Worm (Caenorhabditis elegans) whole organism, L3 larva: ENCODE measurements around the gene sre-13.

Experiments
- R02D3.7 ChIP-seq: fragments of 150-350 bp; optimal IDR thresholded peaks from 2 replicates; lab custom pipeline; 2014; ENCODE audit warnings: missing biosample characterization, missing genetic modification characterization
- ZK546.5 ChIP-seq: sonication (generic microtip); optimal IDR thresholded peaks from 2 replicates; lab custom pipeline; 2017; ENCODE audit warnings: missing biosample characterization, missing genetic modification characterization
- aly-2 ChIP-seq: fragments of 150-350 bp; optimal IDR thresholded peaks from 2 replicates; lab custom pipeline; 2014; ENCODE audit warnings: missing biosample characterization, missing genetic modification characterization
- ama-1 ChIP-seq: fragments of 150-350 bp; optimal IDR thresholded peaks from 2 replicates; lab custom pipeline; 2018
- ceh-28 ChIP-seq: fragments of 150-350 bp; optimal IDR thresholded peaks from 2 replicates; lab custom pipeline; 2014; ENCODE audit warnings: missing biosample characterization, missing genetic modification reagents, missing genetic modification characterization
- ceh-82 ChIP-seq: fragments of 150-350 bp; optimal IDR thresholded peaks from 2 replicates; lab custom pipeline; 2014; ENCODE audit warnings: missing biosample characterization, missing genetic modification characterization
- egl-27 ChIP-seq: sonication (generic microtip); optimal IDR thresholded peaks from 4 replicates; lab custom pipeline; 2017; ENCODE audit warnings: missing biosample characterization, missing genetic modification reagents, missing genetic modification characterization
- egl-5 ChIP-seq: fragments of 150-350 bp; optimal IDR thresholded peaks from 2 replicates; lab custom pipeline; 2017; ENCODE audit warnings: missing biosample characterization, missing genetic modification reagents, missing genetic modification characterization, inconsistent platforms
- elt-1 ChIP-seq: fragments of 150-350 bp; optimal IDR thresholded peaks from 2 replicates; lab custom pipeline; 2014; ENCODE audit warnings: missing biosample characterization, missing genetic modification characterization
- elt-2 ChIP-seq: sonication (generic microtip); optimal IDR thresholded peaks from 2 replicates; lab custom pipeline; 2016; ENCODE audit warnings: missing genetic modification reagents, mild to moderate bottlenecking, missing genetic modification characterization, missing compliant biosample characterization
- elt-3 ChIP-seq, 3 experiments: fragments of 150-350 bp in 1 of 3; sonication (generic microtip) in 2 of 3; optimal IDR thresholded peaks; 2 replicates in 2 of 3; 4 replicates in 1 of 3; lab custom pipeline; 2014 to 2017; ENCODE audit warnings: missing biosample characterization in 3 of 3, missing genetic modification characterization in 3 of 3
- eor-1 ChIP-seq, 2 experiments: fragments of 150-350 bp; optimal IDR thresholded peaks; 2 replicates each; lab custom pipeline; 2014 to 2018; ENCODE audit warnings: missing biosample characterization in 2 of 2, missing genetic modification characterization in 2 of 2
- fkh-10 ChIP-seq: sonication (generic microtip); optimal IDR thresholded peaks from 2 replicates; lab custom pipeline; 2017; ENCODE audit warnings: missing biosample characterization, missing genetic modification reagents, missing genetic modification characterization
- fos-1 ChIP-seq: fragments of 150-350 bp; optimal IDR thresholded peaks from 2 replicates; lab custom pipeline; 2014; ENCODE audit warnings: missing biosample characterization, missing genetic modification characterization
- jun-1 ChIP-seq: fragments of 150-350 bp; optimal IDR thresholded peaks from 2 replicates; lab custom pipeline; 2014; ENCODE audit warnings: missing biosample characterization, missing genetic modification reagents, missing genetic modification characterization
- lin-15B ChIP-seq: fragments of 150-350 bp; optimal IDR thresholded peaks from 2 replicates; lab custom pipeline; 2014; ENCODE audit warnings: missing biosample characterization, missing genetic modification characterization
- lin-39 ChIP-seq: fragments of 150-350 bp; optimal IDR thresholded peaks from 2 replicates; lab custom pipeline; 2018; ENCODE audit warnings: missing biosample characterization, missing genetic modification reagents, missing genetic modification characterization
- lsy-12 ChIP-seq: sonication (generic microtip); optimal IDR thresholded peaks from 2 replicates; lab custom pipeline; 2016; ENCODE audit warnings: mild to moderate bottlenecking, missing genetic modification characterization, missing compliant biosample characterization
- mdl-1 ChIP-seq: fragments of 150-350 bp; optimal IDR thresholded peaks from 2 replicates; lab custom pipeline; 2014; ENCODE audit warnings: missing biosample characterization, missing genetic modification characterization
- nfya-1 ChIP-seq: sonication (generic microtip); optimal IDR thresholded peaks from 2 replicates; lab custom pipeline; 2017; ENCODE audit warnings: missing genetic modification characterization, mild to moderate bottlenecking, missing compliant biosample characterization, antibody characterized with exemption, moderate library complexity; ENCODE audit not compliant: insufficient read depth
- nhr-12 ChIP-seq: fragments of 150-350 bp; optimal IDR thresholded peaks from 2 replicates; lab custom pipeline; 2014; ENCODE audit warnings: missing biosample characterization, missing genetic modification characterization
- nhr-23 ChIP-seq: fragments of 150-350 bp; optimal IDR thresholded peaks from 2 replicates; lab custom pipeline; 2014; ENCODE audit warnings: missing biosample characterization, missing genetic modification reagents, missing genetic modification characterization
- nhr-237 ChIP-seq: fragments of 150-350 bp; optimal IDR thresholded peaks from 2 replicates; lab custom pipeline; 2014; ENCODE audit warnings: missing biosample characterization, missing genetic modification characterization
- nhr-25 ChIP-seq: sonication (generic microtip); optimal IDR thresholded peaks from 2 replicates; lab custom pipeline; 2017; ENCODE audit warnings: missing biosample characterization, missing genetic modification characterization
- nhr-28 ChIP-seq: fragments of 150-350 bp; optimal IDR thresholded peaks from 2 replicates; lab custom pipeline; 2014; ENCODE audit warnings: missing biosample characterization, missing genetic modification characterization
- nhr-43 ChIP-seq: sonication (generic microtip); optimal IDR thresholded peaks from 2 replicates; lab custom pipeline; 2016; ENCODE audit warnings: mild to moderate bottlenecking, missing genetic modification characterization, missing compliant biosample characterization; ENCODE audit not compliant: poor library complexity, severe bottlenecking
- nhr-67 ChIP-seq: fragments of 150-350 bp; optimal IDR thresholded peaks from 2 replicates; lab custom pipeline; 2014; ENCODE audit warnings: missing biosample characterization, missing genetic modification characterization
- nhr-77 ChIP-seq: fragments of 150-350 bp; optimal IDR thresholded peaks from 2 replicates; lab custom pipeline; 2014; ENCODE audit warnings: missing biosample characterization, missing genetic modification characterization
- pha-4 ChIP-seq: fragments of 150-350 bp; optimal IDR thresholded peaks from 2 replicates; lab custom pipeline; 2014; ENCODE audit warnings: missing biosample characterization, missing genetic modification reagents, missing genetic modification characterization
- pqm-1 ChIP-seq: fragments of 150-350 bp; optimal IDR thresholded peaks from 2 replicates; lab custom pipeline; 2017; ENCODE audit warnings: missing biosample characterization, missing genetic modification characterization, inconsistent platforms
- tbx-2 ChIP-seq: sonication (generic microtip); optimal IDR thresholded peaks from 2 replicates; lab custom pipeline; 2016; ENCODE audit warnings: mild to moderate bottlenecking, missing genetic modification characterization, missing compliant biosample characterization
- unc-62 ChIP-seq: fragments of 150-350 bp; sonication (generic microtip); optimal IDR thresholded peaks from 4 replicates; lab custom pipeline; 2014; ENCODE audit warnings: missing biosample characterization, missing genetic modification reagents, missing genetic modification characterization
- zag-1 ChIP-seq: fragments of 150-350 bp; optimal IDR thresholded peaks from 2 replicates; lab custom pipeline; 2014; ENCODE audit warnings: missing biosample characterization, missing genetic modification characterization
- ztf-11 ChIP-seq: fragments of 150-350 bp; optimal IDR thresholded peaks from 2 replicates; lab custom pipeline; 2014; ENCODE audit warnings: missing biosample characterization, missing genetic modification characterization
- ztf-4 ChIP-seq: fragments of 150-350 bp; optimal IDR thresholded peaks from 2 replicates; lab custom pipeline; 2014; ENCODE audit warnings: missing biosample characterization, missing genetic modification characterization

Gene sre-13

DNA sequence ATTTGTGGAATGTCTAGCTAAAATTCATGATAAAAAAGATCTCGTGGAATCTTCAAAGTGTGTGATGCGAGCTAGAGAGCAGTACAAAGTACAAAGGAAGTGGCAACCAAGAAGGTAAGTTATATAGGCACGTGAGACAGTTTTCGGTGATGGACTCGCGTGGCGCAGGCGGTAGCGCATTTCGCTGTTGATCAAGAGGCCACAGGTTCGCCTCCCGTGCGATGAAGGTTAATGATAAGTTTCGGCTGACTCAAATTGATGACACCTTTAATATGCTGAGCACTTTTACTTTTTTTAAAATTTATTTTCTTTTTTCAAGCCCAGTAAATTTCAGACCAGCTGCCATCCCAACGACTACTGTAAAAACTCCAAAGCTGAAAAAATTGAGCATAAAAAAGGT is 19.7 kb downstream of the sre-13 start:
- TF ChIP-seq nhr-43 (tag; lab: Kevin White, UChicago) (peak; percentile 11), nhr-77 (tag; lab: Kevin White, UChicago) (peak; percentile 10), ama-1 (lab: Kevin White, UChicago) (peak; percentile 30), lin-15B (no peak), lsy-12 (peak; percentile 48), nfya-1 (peak; percentile 4), nhr-25 (peak; percentile 19), nhr-67 (tag; lab: Kevin White, UChicago) (no peak), ceh-82 (no peak)

DNA sequence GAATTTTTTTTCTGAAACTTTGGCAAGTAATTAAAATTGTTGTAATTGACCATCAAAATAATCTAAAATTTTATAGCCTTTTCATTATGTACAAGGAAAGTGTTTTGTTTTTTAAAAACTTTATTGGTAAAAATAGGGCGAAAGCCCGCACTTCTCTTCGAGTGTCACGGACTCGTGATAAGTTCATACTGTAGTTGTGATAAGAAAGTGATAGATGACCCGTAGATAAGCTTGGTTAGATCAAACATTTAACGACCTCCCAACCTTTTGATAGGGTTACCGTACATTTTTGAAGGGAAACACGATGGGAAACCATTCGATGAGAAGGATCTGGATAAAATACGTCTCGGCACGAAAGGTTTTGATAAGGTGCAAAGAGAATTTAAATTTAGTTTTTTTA is 20.2 kb downstream of the sre-13 start:
- TF ChIP-seq lin-39 (tag; lab: Kevin White, UChicago): no peak
- TF ChIP-seq fkh-10: no peak
- no peak for TF ChIP-seq ztf-11 (tag; lab: Kevin White, UChicago)
- TF ChIP-seq unc-62 (GFP tag; lab: Kevin White, UChicago): no peak
- TF ChIP-seq nhr-43 (tag; lab: Kevin White, UChicago): peak; percentile 21
- TF ChIP-seq nhr-77 (tag; lab: Kevin White, UChicago): no peak
- TF ChIP-seq nhr-25: no peak
- no peak for TF ChIP-seq tbx-2 (tag; lab: Kevin White, UChicago)
- no peak for TF ChIP-seq nhr-237 (tag; lab: Kevin White, UChicago)
- no peak for TF ChIP-seq pqm-1 (tag; lab: Kevin White, UChicago)
- TF ChIP-seq fos-1: no peak
- peak; percentile 57 for TF ChIP-seq nhr-23 (tag; lab: Kevin White, UChicago)
- TF ChIP-seq nhr-12: no peak
- TF ChIP-seq egl-5: no peak
- TF ChIP-seq aly-2 (tag; lab: Kevin White, UChicago): no peak
- TF ChIP-seq mdl-1 (tag; lab: Kevin White, UChicago): no peak
- no peak for TF ChIP-seq zag-1 (tag; lab: Kevin White, UChicago)
- TF ChIP-seq nhr-28: no peak
- TF ChIP-seq egl-27 (tag; lab: Kevin White, UChicago): no peak
- TF ChIP-seq lsy-12: no peak
- TF ChIP-seq ZK546.5: no peak
- TF ChIP-seq ama-1 (lab: Kevin White, UChicago): no peak
- no peak for TF ChIP-seq nfya-1
- TF ChIP-seq elt-3 (tag; optimal IDR thresholded peaks at IDR 0.05; lab: Kevin White, UChicago): peak in 1 of 3 experiments; percentile 64
- TF ChIP-seq lin-15B: no peak
- no peak for TF ChIP-seq pha-4 (tag; lab: Kevin White, UChicago)
- TF ChIP-seq nhr-67 (tag; lab: Kevin White, UChicago): no peak
- no peak for TF ChIP-seq jun-1
- peak; percentile 28 for TF ChIP-seq elt-2 (tag; lab: Kevin White, UChicago)
- TF ChIP-seq ceh-28 (tag; lab: Kevin White, UChicago): no peak

DNA sequence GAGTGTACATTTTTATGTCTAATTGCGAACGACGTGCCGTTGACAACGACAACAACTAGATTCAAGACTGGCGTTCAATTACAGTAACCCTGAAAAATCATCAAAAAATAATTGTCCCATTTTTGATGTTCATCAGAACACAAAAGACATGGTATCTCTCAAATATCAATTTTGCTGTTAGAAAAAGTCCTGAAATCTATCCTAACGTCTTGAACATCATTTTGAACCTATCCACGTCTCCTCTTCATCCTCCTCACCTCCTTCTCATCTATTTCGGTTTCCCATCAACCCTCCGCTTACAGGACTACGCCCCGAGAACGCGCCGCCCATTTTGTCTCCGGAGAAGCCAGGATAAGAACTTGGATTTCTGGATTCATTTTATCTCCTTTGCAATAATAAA is 20.9 kb downstream of the sre-13 start, which contains the start of gene mltn-9:
TSS of gene mltn-9 (plus strand) at position 301 of the 400 bp plus-strand sequence.
- no peak for TF ChIP-seq unc-62 (GFP tag; lab: Kevin White, UChicago)
- no peak for TF ChIP-seq ceh-28 (tag; lab: Kevin White, UChicago)
- no peak for TF ChIP-seq eor-1 (tag; optimal IDR thresholded peaks at IDR 0.05; lab: Kevin White, UChicago)
- TF ChIP-seq, all 47 proteins: peak for 0

DNA sequence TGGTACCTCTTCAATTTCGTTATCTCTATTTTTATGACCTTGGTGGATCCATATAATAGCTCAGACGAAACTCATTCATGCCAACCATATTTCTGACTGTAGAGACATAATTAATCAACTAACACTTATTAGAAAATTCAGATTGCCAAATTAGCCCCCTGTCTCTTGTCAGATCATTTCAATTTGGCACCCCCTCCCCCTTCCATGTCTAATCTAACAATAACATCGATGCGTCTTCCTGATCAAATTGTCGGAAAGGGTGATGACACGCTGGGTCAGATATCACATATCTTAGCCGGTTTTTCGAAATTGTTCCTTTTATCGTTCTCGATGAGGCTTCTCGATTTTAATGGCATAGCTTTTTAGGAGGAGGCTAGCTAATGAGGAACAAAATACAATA is 25.3 kb downstream of the sre-13 start:
- TF ChIP-seq unc-62 (GFP tag; lab: Kevin White, UChicago): no peak
- TF ChIP-seq ama-1 (lab: Kevin White, UChicago): peak; percentile 45

DNA sequence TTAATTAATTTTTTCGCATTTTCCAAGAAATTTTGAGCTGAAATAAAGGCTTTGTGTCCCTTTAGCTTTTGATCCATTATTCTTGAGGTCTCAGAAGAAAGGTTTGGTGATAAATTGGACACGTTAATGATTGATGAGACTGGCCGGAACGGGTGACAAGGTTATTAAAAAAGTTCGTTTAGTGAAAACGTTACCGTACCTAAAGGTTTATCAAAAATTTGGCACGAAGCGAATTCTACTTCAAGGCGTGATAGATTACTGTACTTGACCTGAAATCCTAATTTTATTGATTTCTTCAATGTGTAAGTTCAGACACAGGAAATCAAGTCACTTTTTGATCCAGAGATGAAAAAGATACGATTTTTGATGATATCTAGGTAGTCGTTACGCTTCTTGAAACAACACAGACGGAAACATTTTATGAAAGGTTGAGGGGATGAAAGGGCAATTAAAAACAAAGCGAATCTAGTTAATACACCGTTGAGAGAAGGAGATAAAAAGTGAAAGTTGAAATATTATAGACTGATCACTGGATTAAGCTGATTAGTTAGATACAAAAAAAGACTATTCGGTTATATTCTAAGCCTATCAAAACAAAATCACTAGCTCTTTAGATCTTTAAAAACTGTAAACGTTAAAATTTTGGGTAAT is 26.0 kb downstream of the sre-13 start:
- TF ChIP-seq R02D3.7 (tag; lab: Kevin White, UChicago): no peak
- peak; percentile 24 for TF ChIP-seq ztf-4
- TF ChIP-seq ama-1 (lab: Kevin White, UChicago): peak; percentile 65
- TF ChIP-seq elt-2 (tag; lab: Kevin White, UChicago): peak; percentile 15
- peak; percentile 39 for TF ChIP-seq elt-1 (tag; lab: Kevin White, UChicago)
